Fruit fly (Drosophila melanogaster) whole organism: ENCODE data around the gene CG31515.
A peak's percentile ranks its signal among the peaks of the same experiment; 100 is the strongest.

Experiments
- CG8478 ChIP-seq: fragments of >200 bp; optimal IDR thresholded peaks from 2 replicates; lab custom pipeline; 2018; ENCODE audit warnings: inconsistent platforms
- Dll ChIP-seq: fragments of >200 bp; optimal IDR thresholded peaks from 2 replicates; lab custom pipeline; 2017
- pan ChIP-seq: fragments of >200 bp; optimal IDR thresholded peaks from 2 replicates; lab custom pipeline; 2017
- psq ChIP-seq: fragments of >200 bp; optimal IDR thresholded peaks from 2 replicates; lab custom pipeline; 2017

dm6 chr3R:23383723-23384122 lies 5.0 kb downstream of the CG31515 start:
- TF ChIP-seq pan (lab: Kevin White, UChicago) (no peak), Dll (lab: Kevin White, UChicago) (peak; percentile 6), psq (no peak), CG8478 (lab: Kevin White, UChicago) (no peak)
